Fruit fly (Drosophila melanogaster): ENCODE data around the gene CG10516.

The CG10516 gene

DNA sequence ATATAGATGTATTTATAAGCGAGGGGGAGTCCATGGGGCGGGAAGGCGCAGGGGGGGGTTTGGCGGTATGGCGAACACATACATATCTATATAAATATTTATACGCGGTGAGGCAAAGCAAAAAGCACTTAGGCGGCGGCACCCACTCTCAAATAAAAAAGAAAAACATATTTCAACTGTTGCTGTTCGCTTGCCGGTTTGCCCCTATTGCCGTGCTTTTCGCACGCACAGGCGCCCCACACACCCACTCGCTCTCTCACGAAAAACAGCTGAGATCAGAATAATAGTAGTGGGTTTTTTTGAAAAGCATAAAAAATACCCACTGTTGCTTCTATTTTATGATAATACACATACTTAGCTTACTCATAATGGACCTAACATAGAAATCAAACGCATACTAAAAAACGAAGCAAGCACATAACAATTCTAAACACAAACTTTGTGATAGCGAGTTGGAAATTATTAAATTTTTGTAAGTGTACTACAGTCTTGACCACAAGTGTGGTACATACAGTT, 33.2 kb downstream of the CG10516 start (continued):
- TF ChIP-seq bsh (GFP tag; optimal IDR thresholded peaks at IDR 0.05) (peak in 1 of 2 experiments; percentile 35), lbe (GFP tag; optimal IDR thresholded peaks at IDR 0.05) (no peak), btn (GFP tag; optimal IDR thresholded peaks at IDR 0.05) (peak; percentile 32), Bgb (GFP tag; IDR thresholded peaks at IDR 0.05; ENCODE audit: partially characterized antibody) (peak; percentile 44; the same call in 1 of the 2 replicates), eyg (GFP tag; optimal IDR thresholded peaks at IDR 0.05) (peak; percentile 70), CG7372 (GFP tag; IDR thresholded peaks at IDR 0.05) (peak; percentile 63), Bteb2 (GFP tag; optimal IDR thresholded peaks at IDR 0.05) (peak; percentile 67), Usf (GFP tag; optimal IDR thresholded peaks at IDR 0.05) (peak; percentile 55), CG12236 (GFP tag; optimal IDR thresholded peaks at IDR 0.05) (peak; percentile 29), CG15601 (tag; optimal IDR thresholded peaks at IDR 0.05) (peak; percentile 26), CG9876 (GFP tag; optimal IDR thresholded peaks at IDR 0.05) (peak; percentile 13), CG7963 (GFP tag; IDR thresholded peaks at IDR 0.05; ENCODE audit: partially characterized antibody) (no peak), HHEX (GFP tag; optimal IDR thresholded peaks at IDR 0.05) (peak; percentile 62), psq (GFP tag; optimal IDR thresholded peaks at IDR 0.05) (no peak), salm (tag; optimal IDR thresholded peaks at IDR 0.05) (peak; percentile 31), Neu2 (GFP tag; optimal IDR thresholded peaks at IDR 0.05; ENCODE audit: borderline replicate concordance) (peak; percentile 26), CG7928 (GFP tag; optimal IDR thresholded peaks at IDR 0.05) (peak; percentile 16), Dbx (GFP tag; IDR thresholded peaks at IDR 0.05) (peak; percentile 75; the same call in 2 of the 3 replicates), wdn (GFP tag; IDR thresholded peaks at IDR 0.05) (peak; percentile 38; the same call in 1 of the 2 replicates), unc-4 (GFP tag; IDR thresholded peaks at IDR 0.05; ENCODE audit: partially characterized antibody) (no peak), dmrt99B (tag; optimal IDR thresholded peaks at IDR 0.05) (peak; percentile 79), Optix (GFP tag; IDR thresholded peaks at IDR 0.05) (no peak), ase (GFP tag; IDR thresholded peaks at IDR 0.05) (no peak), phol (tag; optimal IDR thresholded peaks at IDR 0.05) (peak; percentile 64), Hand (GFP tag; optimal IDR thresholded peaks at IDR 0.05) (peak; percentile 91), yki (optimal IDR thresholded peaks at IDR 0.05) (no peak), CG10462 (GFP tag; optimal IDR thresholded peaks at IDR 0.05) (no peak), Dfd (GFP tag; optimal IDR thresholded peaks at IDR 0.05) (no peak), CG6654 (GFP tag; optimal IDR thresholded peaks at IDR 0.05) (peak; percentile 35), gce (GFP tag; IDR thresholded peaks at IDR 0.05) (no peak), CG18011 (GFP tag; optimal IDR thresholded peaks at IDR 0.05) (peak; percentile 66), luna (GFP tag; optimal IDR thresholded peaks at IDR 0.05) (peak; percentile 85), amos (GFP tag; IDR thresholded peaks at IDR 0.05; ENCODE audit: partially characterized antibody) (no peak), al (GFP tag; IDR thresholded peaks at IDR 0.05) (peak; percentile 65; the same call in 1 of the 2 replicates), gcm (GFP tag; optimal IDR thresholded peaks at IDR 0.05) (peak; percentile 71), CG4707 (GFP tag; optimal IDR thresholded peaks at IDR 0.05) (no peak), CG4820 (GFP tag; optimal IDR thresholded peaks at IDR 0.05) (peak; percentile 36), pho (GFP tag; optimal IDR thresholded peaks at IDR 0.05) (peak; percentile 83), CG7987 (GFP tag; optimal IDR thresholded peaks at IDR 0.05) (no peak), CG15479 (GFP tag; optimal IDR thresholded peaks at IDR 0.05) (no peak), cas (GFP tag; IDR thresholded peaks at IDR 0.05) (no peak), CG13624 (GFP tag; optimal IDR thresholded peaks at IDR 0.05) (peak; percentile 87), ato (GFP tag; IDR thresholded peaks at IDR 0.05; ENCODE audit: partially characterized antibody) (no peak), Ptx1 (GFP tag; IDR thresholded peaks at IDR 0.05) (peak; percentile 76), mld (GFP tag; IDR thresholded peaks at IDR 0.05; ENCODE audit: partially characterized antibody) (no peak), CG32532 (GFP tag; IDR thresholded peaks at IDR 0.05) (peak; percentile 80; the same call in 1 of the 2 replicates), C15 (GFP tag; IDR thresholded peaks at IDR 0.05) (0 out of 3 replicates have a peak, but pooled peaks have one; percentile 58), Poxn (GFP tag; IDR thresholded peaks at IDR 0.05) (peak; percentile 31; the same call in 1 of the 2 replicates), scrt (GFP tag; optimal IDR thresholded peaks at IDR 0.05) (peak; percentile 87), aop (GFP tag; IDR thresholded peaks at IDR 0.05) (no peak)

Measured in whole organism, embryonic.